Worm (Caenorhabditis elegans) whole organism, L2 larva: ENCODE data around the gene clec-175.

ENCODE experiments used
- C34F6.9 ChIP-seq: fragments of 150-350 bp; optimal IDR thresholded peaks from 2 replicates; lab custom pipeline; 2014; ENCODE audit warnings: missing biosample characterization, missing genetic modification characterization
- F13H6.1 ChIP-seq: sonication (generic microtip); optimal IDR thresholded peaks from 2 replicates; lab custom pipeline; 2016; ENCODE audit warnings: missing genetic modification characterization, missing compliant biosample characterization
- R02D3.7 ChIP-seq: fragments of 150-350 bp; optimal IDR thresholded peaks from 2 replicates; lab custom pipeline; 2014; ENCODE audit warnings: missing biosample characterization, missing genetic modification characterization
- Y55F3AM.14 ChIP-seq: fragments of 200-800 bp; sonication (Bioruptor generic); optimal IDR thresholded peaks from 2 replicates; lab custom pipeline; 2018; ENCODE audit warnings: mild to moderate bottlenecking, missing genetic modification characterization, missing compliant biosample characterization
- ZK546.5 ChIP-seq: sonication (generic microtip); optimal IDR thresholded peaks from 2 replicates; lab custom pipeline; 2017; ENCODE audit warnings: missing biosample characterization, missing genetic modification characterization
- alr-1 ChIP-seq: fragments of 150-350 bp; optimal IDR thresholded peaks from 2 replicates; lab custom pipeline; 2014; ENCODE audit warnings: missing biosample characterization, missing genetic modification characterization
- aly-2 ChIP-seq: fragments of 150-350 bp; optimal IDR thresholded peaks from 2 replicates; lab custom pipeline; 2014; ENCODE audit warnings: missing biosample characterization, missing genetic modification characterization
- ama-1 ChIP-seq: fragments of 150-350 bp; optimal IDR thresholded peaks from 2 replicates; lab custom pipeline; 2018; ENCODE audit warnings: inconsistent platforms
- blmp-1 ChIP-seq: sonication (generic microtip); optimal IDR thresholded peaks from 2 replicates; lab custom pipeline; 2017; ENCODE audit warnings: missing genetic modification characterization, mild to moderate bottlenecking, missing compliant biosample characterization, antibody characterized with exemption, moderate library complexity; ENCODE audit not compliant: insufficient read depth
- ceh-16 ChIP-seq: fragments of 150-350 bp; optimal IDR thresholded peaks from 2 replicates; lab custom pipeline; 2014; ENCODE audit warnings: missing biosample characterization, missing genetic modification characterization
- ceh-82 ChIP-seq: fragments of 150-350 bp; optimal IDR thresholded peaks from 2 replicates; lab custom pipeline; 2014; ENCODE audit warnings: missing biosample characterization, missing genetic modification characterization
- crh-2 ChIP-seq: sonication (generic microtip); optimal IDR thresholded peaks from 2 replicates; lab custom pipeline; 2017; ENCODE audit warnings: missing biosample characterization, missing genetic modification characterization
- dmd-4 ChIP-seq: sonication (generic microtip); optimal IDR thresholded peaks from 2 replicates; lab custom pipeline; 2017; ENCODE audit warnings: missing biosample characterization, missing genetic modification characterization
- egl-27 ChIP-seq: sonication (generic microtip); optimal IDR thresholded peaks from 3 replicates; lab custom pipeline; 2017; ENCODE audit warnings: missing biosample characterization, missing genetic modification reagents, missing genetic modification characterization
- elt-1 ChIP-seq: fragments of 150-350 bp; optimal IDR thresholded peaks from 2 replicates; lab custom pipeline; 2014; ENCODE audit warnings: missing biosample characterization, missing genetic modification characterization
- elt-3 ChIP-seq: sonication (generic microtip); optimal IDR thresholded peaks from 2 replicates; lab custom pipeline; 2017; ENCODE audit warnings: missing biosample characterization, missing genetic modification characterization
- fos-1 ChIP-seq: fragments of 150-350 bp; optimal IDR thresholded peaks from 2 replicates; lab custom pipeline; 2014; ENCODE audit warnings: missing biosample characterization, missing genetic modification characterization
- gmeb-1 ChIP-seq: fragments of 150-350 bp; optimal IDR thresholded peaks from 2 replicates; lab custom pipeline; 2014; ENCODE audit warnings: missing biosample characterization, missing genetic modification characterization
- lin-11 ChIP-seq: fragments of 150-350 bp; sonication (generic microtip); optimal IDR thresholded peaks from 2 replicates; lab custom pipeline; 2014; ENCODE audit warnings: missing biosample characterization, missing genetic modification characterization, inconsistent platforms, mixed read lengths
- lin-13 ChIP-seq: fragments of 150-350 bp; optimal IDR thresholded peaks from 2 replicates; lab custom pipeline; 2014; ENCODE audit warnings: missing biosample characterization, missing genetic modification reagents, missing genetic modification characterization
- lin-39 ChIP-seq: fragments of 150-350 bp; optimal IDR thresholded peaks from 2 replicates; lab custom pipeline; 2014; ENCODE audit warnings: missing biosample characterization, missing genetic modification reagents, missing genetic modification characterization
- lsy-2 ChIP-seq, 2 experiments: fragments of 150-350 bp in 1 of 2; sonication (generic microtip) in 1 of 2; optimal IDR thresholded peaks; 2 replicates each; lab custom pipeline; 2014 to 2017; ENCODE audit warnings: missing biosample characterization in 2 of 2, missing genetic modification characterization in 2 of 2
- mab-5 ChIP-seq: fragments of 150-350 bp; optimal IDR thresholded peaks from 2 replicates; lab custom pipeline; 2014; ENCODE audit warnings: missing biosample characterization, missing genetic modification characterization
- mbf-1 ChIP-seq: sonication (generic microtip); optimal IDR thresholded peaks from 2 replicates; lab custom pipeline; 2017; ENCODE audit warnings: missing biosample characterization, missing genetic modification characterization
- mdl-1 ChIP-seq, 2 experiments: fragments of 150-350 bp in 1 of 2; sonication (generic microtip) in 1 of 2; optimal IDR thresholded peaks; 2 replicates each; lab custom pipeline; 2017; ENCODE audit warnings: missing biosample characterization in 2 of 2, missing genetic modification characterization in 2 of 2
- nhr-10 ChIP-seq: sonication (generic microtip); optimal IDR thresholded peaks from 2 replicates; lab custom pipeline; 2017; ENCODE audit warnings: missing biosample characterization, missing genetic modification characterization
- nhr-11 ChIP-seq: fragments of 150-350 bp; optimal IDR thresholded peaks from 2 replicates; lab custom pipeline; 2014; ENCODE audit warnings: missing biosample characterization, missing genetic modification characterization
- nhr-12 ChIP-seq: fragments of 150-350 bp; optimal IDR thresholded peaks from 2 replicates; lab custom pipeline; 2014; ENCODE audit warnings: missing biosample characterization, missing genetic modification characterization
- nhr-129 ChIP-seq: fragments of 150-350 bp; optimal IDR thresholded peaks from 2 replicates; lab custom pipeline; 2014; ENCODE audit warnings: missing biosample characterization, missing genetic modification characterization
- nhr-21 ChIP-seq: fragments of 150-350 bp; optimal IDR thresholded peaks from 2 replicates; lab custom pipeline; 2014; ENCODE audit warnings: missing biosample characterization, missing genetic modification characterization
- nhr-23 ChIP-seq: fragments of 150-350 bp; optimal IDR thresholded peaks from 2 replicates; lab custom pipeline; 2014; ENCODE audit warnings: missing biosample characterization, missing genetic modification reagents, missing genetic modification characterization
- nhr-237 ChIP-seq: fragments of 150-350 bp; optimal IDR thresholded peaks from 2 replicates; lab custom pipeline; 2014; ENCODE audit warnings: missing biosample characterization, missing genetic modification characterization
- nhr-25 ChIP-seq: fragments of 150-350 bp; sonication (generic microtip); optimal IDR thresholded peaks from 3 replicates; lab custom pipeline; 2014; ENCODE audit warnings: missing biosample characterization, missing genetic modification characterization
- nhr-6 ChIP-seq: fragments of 150-350 bp; optimal IDR thresholded peaks from 2 replicates; lab custom pipeline; 2014; ENCODE audit warnings: missing biosample characterization, missing genetic modification characterization
- nhr-77 ChIP-seq: fragments of 150-350 bp; optimal IDR thresholded peaks from 2 replicates; lab custom pipeline; 2014; ENCODE audit warnings: missing biosample characterization, missing genetic modification characterization
- peb-1 ChIP-seq: fragments of 150-350 bp; optimal IDR thresholded peaks from 2 replicates; lab custom pipeline; 2014; ENCODE audit warnings: missing biosample characterization, missing genetic modification characterization
- sem-4 ChIP-seq: fragments of 150-350 bp; optimal IDR thresholded peaks from 2 replicates; lab custom pipeline; 2014; ENCODE audit warnings: missing biosample characterization, missing genetic modification reagents, missing genetic modification characterization
- skn-1 ChIP-seq: sonication (generic microtip); optimal IDR thresholded peaks from 2 replicates; lab custom pipeline; 2017; ENCODE audit warnings: missing biosample characterization, missing genetic modification characterization
- sma-3 ChIP-seq: sonication (generic microtip); optimal IDR thresholded peaks from 2 replicates; lab custom pipeline; 2016; ENCODE audit warnings: missing genetic modification reagents, missing genetic modification characterization, missing compliant biosample characterization
- sma-9 ChIP-seq, 2 experiments: fragments of 150-350 bp in 1 of 2; sonication (generic microtip) in 1 of 2; optimal IDR thresholded peaks; 2 replicates each; lab custom pipeline; 2014 to 2016; ENCODE audit warnings: missing genetic modification characterization in 2 of 2, mild to moderate bottlenecking in 1 of 2, missing biosample characterization in 1 of 2, missing compliant biosample characterization in 1 of 2, missing genetic modification reagents in 1 of 2, moderate library complexity in 1 of 2
- snpc-4 ChIP-seq: fragments of 150-350 bp; optimal IDR thresholded peaks from 2 replicates; lab custom pipeline; 2014; ENCODE audit warnings: missing biosample characterization, missing genetic modification characterization
- unc-39 ChIP-seq: fragments of 150-350 bp; optimal IDR thresholded peaks from 2 replicates; lab custom pipeline; 2014; ENCODE audit warnings: missing biosample characterization, missing genetic modification characterization
- unc-55 ChIP-seq: fragments of 150-350 bp; sonication (generic microtip); optimal IDR thresholded peaks from 3 replicates; lab custom pipeline; 2014; ENCODE audit warnings: missing biosample characterization, missing genetic modification reagents, missing genetic modification characterization
- unc-62 ChIP-seq: fragments of 150-350 bp; optimal IDR thresholded peaks from 2 replicates; lab custom pipeline; 2014; ENCODE audit warnings: missing biosample characterization, missing genetic modification reagents, missing genetic modification characterization
- zag-1 ChIP-seq: fragments of 150-350 bp; optimal IDR thresholded peaks from 2 replicates; lab custom pipeline; 2014; ENCODE audit warnings: missing biosample characterization, missing genetic modification characterization
- ztf-1 ChIP-seq: fragments of 200-800 bp; sonication (Bioruptor generic); conservative IDR thresholded peaks from 2 replicates; pipeline ENCODE4 v1.3.6; 2022; ENCODE audit warnings: missing genetic modification characterization, missing compliant biosample characterization
- ztf-11 ChIP-seq: sonication (generic microtip); optimal IDR thresholded peaks from 2 replicates; lab custom pipeline; 2017; ENCODE audit warnings: missing biosample characterization, missing genetic modification characterization
- ztf-4 ChIP-seq: fragments of 150-350 bp; optimal IDR thresholded peaks from 2 replicates; lab custom pipeline; 2014; ENCODE audit warnings: missing biosample characterization, missing genetic modification characterization

Gene clec-175

DNA sequence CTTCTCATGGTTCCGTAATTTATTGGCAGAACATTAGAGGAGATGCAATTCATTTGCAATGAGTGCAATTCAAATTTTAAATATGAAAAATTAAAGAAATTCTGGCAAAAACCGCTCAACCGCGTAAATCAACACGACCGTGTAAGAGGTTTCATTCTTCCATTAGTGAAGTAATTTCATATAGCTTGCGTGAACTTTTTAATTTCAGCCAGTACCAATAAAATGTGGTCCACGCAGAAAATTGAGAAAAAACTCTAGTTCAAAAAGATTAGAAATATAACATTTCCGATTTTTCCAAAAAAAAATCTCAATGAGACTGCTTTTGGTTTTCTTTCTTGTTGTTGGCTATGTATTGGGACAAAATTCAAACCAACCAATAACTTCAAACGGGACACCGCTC lies at the start of gene clec-175:
clec-175 (plus strand) TSS at position 301 of the 400 bp plus-strand sequence.
- TF ChIP-seq ztf-4 (no peak), fos-1 (no peak), lin-39 (no peak)

DNA sequence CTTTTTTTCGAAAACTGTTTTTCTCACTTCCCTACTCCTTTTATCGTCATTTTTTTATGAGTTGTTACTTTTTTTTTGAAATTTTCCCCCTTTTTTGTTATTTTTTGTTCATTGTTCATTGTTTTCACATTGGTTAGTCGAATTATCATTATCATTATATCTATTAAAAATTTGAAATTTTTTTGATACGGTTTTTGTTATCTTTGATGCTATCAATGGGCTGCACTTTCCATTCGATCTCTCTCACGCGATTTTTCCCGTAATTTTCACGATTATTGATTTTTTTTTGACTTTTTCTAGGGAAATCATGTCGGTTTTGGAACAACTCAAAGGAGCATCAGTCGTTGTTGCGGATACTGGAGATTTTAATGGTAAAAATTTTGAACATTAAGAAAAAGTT lies 35.8 kb upstream of the clec-175 start, which contains the start of gene tald-1:
tald-1 (plus strand) TSS at position 301 of the 400 bp plus-strand sequence.
- no peak for TF ChIP-seq sem-4 (tag; lab: Kevin White, UChicago)
- peak; percentile 47 for TF ChIP-seq fos-1

DNA sequence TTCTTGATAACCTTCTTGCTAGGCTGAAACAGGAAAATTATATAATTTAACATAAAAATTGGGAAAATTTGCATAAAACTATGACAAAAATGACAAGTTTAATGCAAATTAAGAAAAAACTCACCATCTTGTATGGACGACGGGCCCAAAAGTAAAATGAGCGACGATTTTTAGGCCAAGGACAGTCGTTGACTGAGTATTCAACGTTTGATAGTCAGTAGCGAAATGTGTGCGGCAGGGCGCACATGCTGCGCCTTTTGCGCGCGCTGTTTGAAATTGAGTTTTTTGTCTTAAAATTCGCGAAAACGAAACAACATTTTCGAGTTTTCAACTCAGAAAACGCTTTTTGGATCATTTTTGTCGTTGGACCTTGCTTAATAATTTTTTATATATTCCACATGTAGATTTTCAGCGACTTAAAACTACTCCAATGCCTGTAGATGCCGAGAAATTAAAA lies 31.7 kb upstream of the clec-175 start, which contains the start of the genes rpl-7A and set-21:
rpl-7A (minus strand) TSS at position 153 of the 457 bp plus-strand sequence.
set-21 (plus strand) TSS at position 407 of the 457 bp plus-strand sequence.
- TF ChIP-seq nhr-12 (tag; lab: Kevin White, UChicago), result no peak
- TF ChIP-seq unc-62 (GFP tag; lab: Kevin White, UChicago), result no peak
- peak; percentile 19 for TF ChIP-seq ceh-16 (tag; lab: Kevin White, UChicago)
- peak; percentile 83 for TF ChIP-seq lin-11 (tag; lab: Kevin White, UChicago)
- TF ChIP-seq aly-2 (tag; lab: Kevin White, UChicago), result no peak
- TF ChIP-seq nhr-11, result no peak
- TF ChIP-seq fos-1, result peak; percentile 80
- peak; percentile 88 for TF ChIP-seq unc-55 (GFP tag; lab: Kevin White, UChicago)
- TF ChIP-seq ztf-1 (GFP tag; lab: Robert Waterston, UW), result no peak
- peak; percentile 78 for TF ChIP-seq zag-1 (tag; lab: Kevin White, UChicago)
- peak; percentile 62 for TF ChIP-seq nhr-77 (tag; lab: Kevin White, UChicago)
- TF ChIP-seq R02D3.7, result peak; percentile 58
- peak; percentile 89 for TF ChIP-seq mab-5 (tag; lab: Kevin White, UChicago)
- TF ChIP-seq ztf-11 (tag; lab: Kevin White, UChicago), result no peak
- TF ChIP-seq nhr-23 (tag; lab: Kevin White, UChicago), result no peak
- peak; percentile 98 for TF ChIP-seq sma-3 (GFP tag; lab: Kevin White, UChicago)
- peak; percentile 84 for TF ChIP-seq ztf-4
- TF ChIP-seq lin-13 (GFP tag; lab: Kevin White, UChicago), result peak; percentile 92
- TF ChIP-seq nhr-25 (tag; lab: Kevin White, UChicago), result peak; percentile 95
- TF ChIP-seq elt-3 (tag; lab: Kevin White, UChicago), result no peak
- peak; percentile 57 for TF ChIP-seq blmp-1
- TF ChIP-seq gmeb-1 (tag; lab: Kevin White, UChicago), result peak; percentile 94
- peak; percentile 51 for TF ChIP-seq egl-27 (tag; lab: Kevin White, UChicago)
- peak; percentile 90 for TF ChIP-seq crh-2 (tag; lab: Kevin White, UChicago)
- peak; percentile 90 for TF ChIP-seq sem-4 (tag; lab: Kevin White, UChicago)
- TF ChIP-seq snpc-4 (tag; lab: Kevin White, UChicago), result peak; percentile 63
- peak; percentile 86 for TF ChIP-seq ceh-82 (tag; lab: Kevin White, UChicago)
- TF ChIP-seq nhr-21, result peak; percentile 93
- peak; percentile 83 for TF ChIP-seq C34F6.9 (tag; lab: Kevin White, UChicago)
- peak; percentile 91 to 97 for TF ChIP-seq lsy-2 (tag; optimal IDR thresholded peaks at IDR 0.05; lab: Kevin White, UChicago)
- TF ChIP-seq dmd-4 (tag; lab: Kevin White, UChicago), result no peak
- no peak for TF ChIP-seq nhr-10 (tag; lab: Kevin White, UChicago)
- TF ChIP-seq skn-1 (tag; lab: Kevin White, UChicago), result peak; percentile 60
- TF ChIP-seq elt-1 (tag; lab: Kevin White, UChicago), result no peak
- no peak for TF ChIP-seq ama-1
- TF ChIP-seq F13H6.1 (tag; lab: Kevin White, UChicago), result peak; percentile 95
- peak; percentile 94 for TF ChIP-seq Y55F3AM.14 (GFP tag; lab: Kevin White, UChicago)
- peak; percentile 89 for TF ChIP-seq nhr-129 (tag; lab: Kevin White, UChicago)
- TF ChIP-seq lin-39, result no peak
- no peak for TF ChIP-seq unc-39 (tag; lab: Kevin White, UChicago)
- no peak for TF ChIP-seq peb-1
- no peak for TF ChIP-seq alr-1
- peak; percentile 78 for TF ChIP-seq nhr-6
- peak in 1 of 2 experiments; percentile 52 for TF ChIP-seq mdl-1 (tag; optimal IDR thresholded peaks at IDR 0.05; lab: Kevin White, UChicago)
- TF ChIP-seq mbf-1 (tag; lab: Kevin White, UChicago), result no peak
- peak; percentile 78 for TF ChIP-seq nhr-237
- peak; percentile 96 for TF ChIP-seq sma-9 (GFP tag; optimal IDR thresholded peaks at IDR 0.05; lab: Kevin White, UChicago)
- TF ChIP-seq sma-9 (tag; optimal IDR thresholded peaks at IDR 0.05; lab: Kevin White, UChicago), result no peak
- TF ChIP-seq ZK546.5, result peak; percentile 87
